Fruit fly (Drosophila melanogaster): ENCODE measurements around the gene CG6933.

Gene CG6933

dm6 chr3L:20192872-20193747, 27.1 kb downstream of the CG6933 start:
- no peak for TF ChIP-seq CG17801 (GFP tag; optimal IDR thresholded peaks at IDR 0.05; ENCODE audit: partially characterized antibody)

- no peak for TF ChIP-seq CG17801 (GFP tag; optimal IDR thresholded peaks at IDR 0.05; ENCODE audit: partially characterized antibody)
Observed at dm6 chr3L:20191848-20192247, 28.4 kb downstream of the CG6933 start.

DNA sequence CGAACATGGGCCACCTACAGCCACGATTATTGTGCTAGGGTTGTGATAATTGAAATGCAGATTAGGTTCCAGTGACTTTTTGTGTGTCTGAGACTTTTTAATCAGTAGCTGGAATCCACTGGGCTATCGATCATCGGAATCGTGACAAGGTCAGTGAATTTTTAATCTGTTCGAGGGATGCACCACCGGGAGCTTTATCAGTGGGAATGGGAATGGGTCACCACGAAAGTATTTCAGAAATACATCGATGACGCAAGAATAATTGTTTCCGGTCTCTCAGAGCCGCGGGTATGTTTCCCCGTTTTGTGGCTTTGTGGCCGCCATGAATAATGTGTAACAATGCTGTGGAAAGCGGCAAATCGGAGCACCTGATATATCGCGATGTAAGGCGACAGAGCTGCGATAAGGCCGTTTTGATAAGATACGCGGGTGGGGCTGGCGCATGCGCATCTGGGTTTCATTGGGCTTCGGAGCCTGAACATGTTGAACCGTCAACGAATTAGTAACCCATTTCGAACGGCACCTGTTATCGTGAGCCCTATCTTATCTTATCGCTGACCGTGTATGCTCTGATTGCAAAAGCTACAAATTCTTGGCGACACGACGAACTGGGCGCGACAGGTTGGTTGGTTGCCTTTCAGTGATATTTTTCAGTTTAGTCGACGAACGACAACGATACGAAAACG, 32.2 kb downstream of the CG6933 start, which contains the start of gene Ssk:
Gene Ssk, plus strand, starts transcription at position 638 of the 686 bp plus-strand sequence.
- peak; percentile 22 for TF ChIP-seq CG17801 (GFP tag; optimal IDR thresholded peaks at IDR 0.05; ENCODE audit: partially characterized antibody)

- TF ChIP-seq CG17801 (GFP tag; optimal IDR thresholded peaks at IDR 0.05; ENCODE audit: partially characterized antibody), result no peak
Observed at dm6 chr3L:20186294-20187020, 33.8 kb downstream of the CG6933 start.

- TF ChIP-seq CG17801 (GFP tag; optimal IDR thresholded peaks at IDR 0.05; ENCODE audit: partially characterized antibody), result no peak
Observed at dm6 chr3L:20185886-20186285, 34.3 kb downstream of the CG6933 start.

DNA sequence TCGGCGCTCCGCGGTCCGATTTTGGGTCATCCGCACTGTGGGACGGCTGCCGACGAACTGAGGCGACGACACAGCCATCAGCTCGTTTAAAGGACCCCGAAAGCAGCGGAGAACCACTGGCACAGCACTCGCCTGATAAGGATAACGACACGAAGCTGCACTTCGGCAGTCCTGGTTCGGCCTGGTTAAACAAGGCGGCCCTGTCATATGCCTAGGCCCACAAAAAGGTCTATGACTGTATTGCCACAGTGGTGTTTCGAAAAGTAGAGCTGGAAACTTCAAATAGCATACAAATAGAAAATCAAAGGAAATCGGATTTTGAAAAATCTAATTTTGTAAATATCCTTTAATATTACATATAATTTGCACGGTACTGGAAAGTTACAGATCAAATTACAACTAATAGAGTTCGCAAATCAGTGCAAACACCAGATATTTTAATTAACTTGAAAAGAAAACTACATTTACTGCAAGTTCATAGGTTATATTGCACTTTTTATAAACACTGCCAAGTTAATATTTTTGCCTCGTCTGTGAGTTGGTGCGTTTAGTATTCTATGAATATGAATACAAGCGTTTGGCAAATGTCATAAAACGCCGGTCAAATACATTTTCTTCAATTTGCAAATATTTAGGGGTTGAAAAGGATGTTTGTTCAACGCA, 34.9 kb downstream of the CG6933 start:
- no peak for TF ChIP-seq CG17801 (GFP tag; optimal IDR thresholded peaks at IDR 0.05; ENCODE audit: partially characterized antibody)

DNA sequence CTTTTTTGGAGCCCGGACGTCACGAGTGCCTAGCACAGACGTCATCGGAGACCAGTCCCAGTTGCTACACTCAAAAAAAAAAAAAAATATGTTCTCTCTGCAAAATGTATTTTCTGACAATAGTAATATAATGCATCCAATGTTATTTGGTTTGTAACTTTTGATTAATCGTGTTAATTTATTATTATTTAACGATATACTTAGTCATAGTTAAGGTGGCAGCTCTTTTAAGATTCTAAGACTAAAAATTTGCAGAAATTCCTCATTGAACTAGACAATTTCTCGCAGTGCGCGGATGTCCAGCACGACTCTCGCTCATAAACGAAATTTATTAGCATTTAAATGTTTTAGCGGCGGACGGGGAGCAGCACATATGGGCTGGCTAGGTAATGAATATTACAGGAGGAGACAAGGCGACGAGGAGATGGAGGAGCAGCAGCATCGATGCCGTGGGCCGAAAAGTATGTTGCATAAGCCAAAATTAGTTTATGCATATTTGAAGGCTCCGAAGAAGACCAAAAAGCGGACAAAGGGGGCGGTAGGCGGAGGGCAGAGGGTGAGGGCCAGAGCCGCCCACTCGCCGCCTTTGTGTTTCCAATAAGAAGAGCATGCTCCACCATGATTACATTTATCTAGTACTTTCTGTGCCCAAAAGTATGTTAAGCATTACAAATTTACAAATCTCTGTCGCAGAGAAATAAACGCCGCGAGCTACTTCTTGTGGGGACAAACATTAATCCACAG, 36.7 kb downstream of the CG6933 start:
- TF ChIP-seq CG17801 (GFP tag; optimal IDR thresholded peaks at IDR 0.05; ENCODE audit: partially characterized antibody), result no peak

- no peak for TF ChIP-seq CG17801 (GFP tag; optimal IDR thresholded peaks at IDR 0.05; ENCODE audit: partially characterized antibody)
Observed at dm6 chr3L:20182799-20183198, 37.4 kb downstream of the CG6933 start.

- TF ChIP-seq CG17801 (GFP tag; optimal IDR thresholded peaks at IDR 0.05; ENCODE audit: partially characterized antibody), result no peak
Observed at dm6 chr3L:20178101-20178500, 42.1 kb downstream of the CG6933 start.

- TF ChIP-seq CG17801 (GFP tag; optimal IDR thresholded peaks at IDR 0.05; ENCODE audit: partially characterized antibody), result no peak
Observed at dm6 chr3L:20177697-20178096, 42.5 kb downstream of the CG6933 start.
